Fruit fly (Drosophila melanogaster): ENCODE data around the gene MFS10.
"Not testable (repeated sequence)": the region's sequence is repeated elsewhere in the genome, so short reads cannot be mapped to it uniquely, and the experiment has no call there.

Gene MFS10

DNA sequence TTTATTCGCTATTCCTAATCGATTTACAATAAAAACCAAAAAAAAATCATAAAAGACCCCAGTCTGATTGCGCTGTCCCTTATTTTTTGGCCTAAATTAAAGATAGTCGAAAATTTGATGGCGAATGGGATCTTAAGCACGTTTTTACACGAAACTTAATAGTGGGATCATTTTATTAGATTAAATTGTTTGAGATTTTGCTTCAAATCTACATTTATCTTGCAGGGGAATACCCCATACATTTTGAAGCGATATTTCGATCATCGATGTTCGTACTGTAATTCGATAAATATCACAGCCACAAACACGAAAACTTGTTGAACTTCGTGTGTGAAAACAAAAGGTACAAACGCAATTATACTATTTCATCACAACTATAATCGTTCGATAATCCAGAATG is 55.4 kb downstream of the MFS10 start, which contains the start of gene CG32641:
Gene CG32641 (plus strand): TSS at position 301 of the 400 bp plus-strand sequence.
- TF ChIP-seq usp (GFP tag; optimal IDR thresholded peaks at IDR 0.05); CG8478 (optimal IDR thresholded peaks at IDR 0.05); EcR (GFP tag; optimal IDR thresholded peaks at IDR 0.05): not testable (repeated sequence)
